Worm (Caenorhabditis elegans) whole organism, L4 larva: Measurements from ENCODE around the gene F40G12.2.

Experiments used
- lir-3 ChIP-seq: sonication (generic microtip); optimal IDR thresholded peaks from 2 replicates; lab custom pipeline; 2016; ENCODE audit warnings: mild to moderate bottlenecking, missing genetic modification characterization, missing compliant biosample characterization
- nhr-41 ChIP-seq: fragments of 200-800 bp; sonication (Bioruptor generic); IDR thresholded peaks from 2 replicates; pipeline ENCODE4 v1.3.6; 2022; ENCODE audit warnings: missing genetic modification reagents, missing genetic modification characterization, missing compliant biosample characterization
- snpc-4 ChIP-seq: fragments of 150-350 bp; optimal IDR thresholded peaks from 2 replicates; lab custom pipeline; 2014; ENCODE audit warnings: missing biosample characterization, missing genetic modification characterization
- vab-7 ChIP-seq: fragments of 200-800 bp; sonication (Bioruptor generic); IDR thresholded peaks from 2 replicates; pipeline ENCODE4 v1.3.6; 2022; ENCODE audit warnings: missing genetic modification reagents, missing genetic modification characterization, missing compliant biosample characterization

- TF ChIP-seq lir-3 (no peak), snpc-4 (tag; lab: Kevin White, UChicago) (no peak), nhr-41 (GFP tag; lab: Robert Waterston, UW) (no peak), vab-7 (no peak)
Observed at ce11 chrV:14260831-14261230, at the start of gene F40G12.2.
